Fruit fly (Drosophila melanogaster): ENCODE measurements around the gene Hipk.
A peak's percentile ranks its signal among the peaks of the same experiment; 100 is the strongest.

The Hipk gene

DNA sequence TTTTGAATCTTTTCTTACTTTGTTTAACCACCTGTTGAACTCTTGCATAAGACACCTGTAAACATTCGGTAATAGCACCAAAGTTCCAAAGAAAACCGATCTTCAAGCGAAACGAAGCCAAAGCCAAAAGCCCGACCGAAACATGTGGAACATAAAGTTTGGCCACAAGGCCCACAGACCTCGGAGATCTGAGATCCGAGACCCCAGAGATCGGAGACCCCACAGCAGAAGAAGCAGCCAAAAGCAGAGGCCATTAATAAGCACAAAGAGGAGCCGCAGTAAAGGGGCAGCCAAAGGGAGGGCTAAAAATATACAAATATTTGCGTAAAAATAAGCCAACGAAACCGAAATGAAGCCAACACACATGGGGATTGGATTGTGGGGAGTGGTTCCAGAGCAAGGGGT is 32.0 kb upstream of the Hipk start (continued):
- TF ChIP-seq dm (GFP tag; optimal IDR thresholded peaks at IDR 0.05) (no peak), seq (GFP tag; IDR thresholded peaks at IDR 0.05) (no peak), MBD-R2 (GFP tag; IDR thresholded peaks at IDR 0.05) (no peak), vvl (GFP tag; IDR thresholded peaks at IDR 0.05) (peak; percentile 67; the same call in 1 of the 2 replicates), ap (GFP tag; IDR thresholded peaks at IDR 0.05) (no peak), Gug (GFP tag; IDR thresholded peaks at IDR 0.05) (no peak), CG3281 (GFP tag; optimal IDR thresholded peaks at IDR 0.05) (peak; percentile 4), gro (GFP tag; optimal IDR thresholded peaks at IDR 0.05) (no peak), kah (GFP tag; optimal IDR thresholded peaks at IDR 0.05) (peak; percentile 72), Deaf1 (tag; optimal IDR thresholded peaks at IDR 0.05) (peak; percentile 76), sob (GFP tag; IDR thresholded peaks at IDR 0.05) (peak; percentile 11; the same call in 1 of the 2 replicates), Atf-2 (GFP tag; optimal IDR thresholded peaks at IDR 0.05) (no peak), Hr3 (GFP tag; optimal IDR thresholded peaks at IDR 0.05) (no peak), CG3838 (GFP tag; optimal IDR thresholded peaks at IDR 0.05) (no peak), trh (GFP tag; optimal IDR thresholded peaks at IDR 0.05) (no peak), unpg (GFP tag; optimal IDR thresholded peaks at IDR 0.05) (no peak), Hr39 (optimal IDR thresholded peaks at IDR 0.05) (no peak), CG12299 (tag; optimal IDR thresholded peaks at IDR 0.05) (no peak), CG9817 (tag; optimal IDR thresholded peaks at IDR 0.05) (peak; percentile 5), psq (GFP tag; optimal IDR thresholded peaks at IDR 0.05) (peak; percentile 78), CG11695 (GFP tag; IDR thresholded peaks at IDR 0.05) (no peak), CG17568 (GFP tag; optimal IDR thresholded peaks at IDR 0.05) (peak; percentile 23), Mes4 (GFP tag; optimal IDR thresholded peaks at IDR 0.05) (no peak), CG13894 (tag; optimal IDR thresholded peaks at IDR 0.05) (peak; percentile 100), CoRest (tag; optimal IDR thresholded peaks at IDR 0.05) (peak; percentile 2), Fer1 (GFP tag; optimal IDR thresholded peaks at IDR 0.05) (peak; percentile 29), Vsx1 (GFP tag; optimal IDR thresholded peaks at IDR 0.05) (no peak), CG14860 (GFP tag; IDR thresholded peaks at IDR 0.05; ENCODE audit: partially characterized antibody) (no peak), chm (GFP tag; IDR thresholded peaks at IDR 0.05) (peak; percentile 45; the same call in 1 of the 2 replicates), caup (GFP tag; optimal IDR thresholded peaks at IDR 0.05; ENCODE audit: severe bottlenecking) (no peak), br (optimal IDR thresholded peaks at IDR 0.05) (no peak), Sry-β (GFP tag; optimal IDR thresholded peaks at IDR 0.05) (no peak)

DNA sequence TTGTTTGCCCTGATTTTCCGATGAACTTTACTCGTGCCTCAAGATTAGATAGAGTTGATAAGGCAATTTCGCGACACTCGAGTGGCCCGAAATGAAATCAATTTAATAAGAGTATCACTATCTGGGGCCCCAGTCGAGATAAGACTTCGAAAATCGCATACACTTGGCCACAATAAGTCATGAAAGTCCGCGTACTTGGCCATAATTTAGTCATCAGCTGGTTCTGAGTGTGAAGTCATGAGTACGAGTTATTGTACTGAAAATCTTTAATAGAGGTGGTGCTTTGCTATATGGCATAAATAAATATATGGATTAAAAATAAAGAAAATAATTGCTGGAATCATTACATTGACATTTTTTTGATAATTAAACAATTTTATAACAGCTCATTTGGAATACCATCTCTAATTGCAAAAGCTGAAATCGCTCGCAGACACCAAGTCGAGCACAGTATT is 31.1 kb upstream of the Hipk start:
- no peak for TF ChIP-seq Hmx (GFP tag; optimal IDR thresholded peaks at IDR 0.05)
- TF ChIP-seq row (GFP tag; IDR thresholded peaks at IDR 0.05) = peak; percentile 46; the same call in 2 of the 3 replicates
- no peak for TF ChIP-seq BEAF-32 (GFP tag; optimal IDR thresholded peaks at IDR 0.05)
- peak; percentile 66 for TF ChIP-seq Rfx (GFP tag; IDR thresholded peaks at IDR 0.05)
- TF ChIP-seq lilli (GFP tag; optimal IDR thresholded peaks at IDR 0.05) = peak; percentile 43
- TF ChIP-seq Ets65A (GFP tag) = peak; percentile 58
- no peak for TF ChIP-seq ftz-f1 (GFP tag; optimal IDR thresholded peaks at IDR 0.05)
- TF ChIP-seq CG11093 (GFP tag; IDR thresholded peaks at IDR 0.05) = no peak
- TF ChIP-seq Dref (GFP tag; IDR thresholded peaks at IDR 0.05) = no peak
- TF ChIP-seq CG31365 (tag; optimal IDR thresholded peaks at IDR 0.05) = no peak
- TF ChIP-seq seq (GFP tag; IDR thresholded peaks at IDR 0.05) = no peak
- no peak for TF ChIP-seq run (tag; optimal IDR thresholded peaks at IDR 0.05)
- no peak for TF ChIP-seq CG4282 (GFP tag; optimal IDR thresholded peaks at IDR 0.05)
- TF ChIP-seq kay (GFP tag; optimal IDR thresholded peaks at IDR 0.05) = no peak
- TF ChIP-seq vnd (GFP tag; IDR thresholded peaks at IDR 0.05; ENCODE audit: partially characterized antibody) = no peak
- TF ChIP-seq E2f1 (GFP tag; IDR thresholded peaks at IDR 0.05) = no peak
- TF ChIP-seq sob (GFP tag; IDR thresholded peaks at IDR 0.05) = peak; percentile 47; the same call in 1 of the 2 replicates
- 0 out of 2 replicates have a peak, but pooled peaks have one; percentile 6 for TF ChIP-seq NFAT (GFP tag; IDR thresholded peaks at IDR 0.05)
- no peak for TF ChIP-seq CG12155 (GFP tag; optimal IDR thresholded peaks at IDR 0.05)
- TF ChIP-seq CG10654 (GFP tag; optimal IDR thresholded peaks at IDR 0.05) = no peak
- no peak for TF ChIP-seq yki (optimal IDR thresholded peaks at IDR 0.05)
- TF ChIP-seq CkIIα-i1 (GFP tag; IDR thresholded peaks at IDR 0.05) = no peak
- TF ChIP-seq CG15269 (tag; optimal IDR thresholded peaks at IDR 0.05) = peak; percentile 41
- TF ChIP-seq cad (GFP tag; optimal IDR thresholded peaks at IDR 0.05) = no peak

Data from whole organism, embryonic.